Worm (Caenorhabditis elegans): ENCODE results near the gene dct-14.

Gene dct-14

ce11 chrV:20493271-20494231 is 6.8 kb downstream of the dct-14 start, which contains the start of gene B0250.5:
TSS of gene B0250.5 (plus strand) at chrV:20493924.
- TF ChIP-seq hlh-30 (tag; optimal IDR thresholded peaks at IDR 0.05; ENCODE audit: insufficient read depth) = peak; percentile 35
- TF ChIP-seq ceh-20 (GFP tag; IDR thresholded peaks at IDR 0.05) = no peak
- TF ChIP-seq unc-130 (GFP tag; optimal IDR thresholded peaks at IDR 0.05) = no peak
- TF ChIP-seq mep-1 (tag; optimal IDR thresholded peaks at IDR 0.05) = peak; percentile 17
- TF ChIP-seq ceh-28 (tag; optimal IDR thresholded peaks at IDR 0.05) = no peak
- 0 out of 2 replicates have a peak, but pooled peaks have one; percentile 65 for TF ChIP-seq F44E2.7 (GFP tag; IDR thresholded peaks at IDR 0.05)
- TF ChIP-seq snpc-1.2 (GFP tag; IDR thresholded peaks at IDR 0.05) = no peak
- no peak for TF ChIP-seq fos-1 (tag; optimal IDR thresholded peaks at IDR 0.05)
- no peak for TF ChIP-seq ceh-32 (tag; optimal IDR thresholded peaks at IDR 0.05; ENCODE audit: poor library complexity)
- TF ChIP-seq daf-16 (GFP tag; optimal IDR thresholded peaks at IDR 0.05) = no peak
- no peak for TF ChIP-seq daf-16 (tag; optimal IDR thresholded peaks at IDR 0.05)
- no peak for TF ChIP-seq nhr-111 (GFP tag; optimal IDR thresholded peaks at IDR 0.05)
- no peak for TF ChIP-seq egl-43 (GFP tag; IDR thresholded peaks at IDR 0.05)
- no peak for TF ChIP-seq hlh-11 (tag; optimal IDR thresholded peaks at IDR 0.05)
- no peak for TF ChIP-seq madf-9 (GFP tag; conservative IDR thresholded peaks at IDR 0.05)
- TF ChIP-seq nhr-10 (tag; optimal IDR thresholded peaks at IDR 0.05) = no peak
- TF ChIP-seq mdl-1 (tag; optimal IDR thresholded peaks at IDR 0.05) = peak in 1 of 2 experiments; percentile 36
- TF ChIP-seq lsy-2 (tag; optimal IDR thresholded peaks at IDR 0.05) = peak in 1 of 2 experiments; percentile 54
- TF ChIP-seq daf-8 (GFP tag; IDR thresholded peaks at IDR 0.05) = no peak
- TF ChIP-seq R02D3.7 (tag; optimal IDR thresholded peaks at IDR 0.05) = no peak
- TF ChIP-seq hif-1 (tag; optimal IDR thresholded peaks at IDR 0.05) = peak in 1 of 2 experiments; percentile 35
- peak; percentile 3 for TF ChIP-seq duxl-1 (tag; optimal IDR thresholded peaks at IDR 0.05; ENCODE audit: poor library complexity)
- no peak for TF ChIP-seq mxl-3 (GFP tag; optimal IDR thresholded peaks at IDR 0.05)
- TF ChIP-seq spr-3 (GFP tag; optimal IDR thresholded peaks at IDR 0.05) = no peak
- TF ChIP-seq dve-1 (tag; optimal IDR thresholded peaks at IDR 0.05; ENCODE audit: insufficient read depth) = peak; percentile 45
- no peak for TF ChIP-seq ZK546.5 (tag; optimal IDR thresholded peaks at IDR 0.05)
- TF ChIP-seq nhr-237 (tag; optimal IDR thresholded peaks at IDR 0.05) = no peak
- no peak for TF ChIP-seq zag-1 (tag; optimal IDR thresholded peaks at IDR 0.05)
- TF ChIP-seq zfp-3 (GFP tag; conservative IDR thresholded peaks at IDR 0.05) = no peak
- no peak for TF ChIP-seq ama-1 (optimal IDR thresholded peaks at IDR 0.05)
- no peak for TF ChIP-seq ZK337.2 (GFP tag; IDR thresholded peaks at IDR 0.05)
- TF ChIP-seq lin-15B (tag; optimal IDR thresholded peaks at IDR 0.05) = no peak
- no peak for TF ChIP-seq nhr-48 (tag; optimal IDR thresholded peaks at IDR 0.05)
- peak; percentile 65 for TF ChIP-seq dpl-1 (GFP tag; optimal IDR thresholded peaks at IDR 0.05)
- no peak for TF ChIP-seq spr-1 (tag; optimal IDR thresholded peaks at IDR 0.05)
- TF ChIP-seq php-3 (GFP tag; IDR thresholded peaks at IDR 0.05) = no peak
- TF ChIP-seq ces-1 (GFP tag; optimal IDR thresholded peaks at IDR 0.05) = no peak
- TF ChIP-seq nhr-6 (tag; optimal IDR thresholded peaks at IDR 0.05) = no peak
- TF ChIP-seq nhr-11 (tag; optimal IDR thresholded peaks at IDR 0.05) = no peak
- TF ChIP-seq unc-62 (GFP tag; optimal IDR thresholded peaks at IDR 0.05 in 1 of 2) = no peak
- no peak for TF ChIP-seq unc-62 (tag; optimal IDR thresholded peaks at IDR 0.05)
- TF ChIP-seq dmd-6 (GFP tag; IDR thresholded peaks at IDR 0.05) = peak; percentile 34; the same call in 1 of the 2 replicates
- no peak for TF ChIP-seq nhr-28 (tag; optimal IDR thresholded peaks at IDR 0.05)
- peak; percentile 21; the same call in 1 of the 2 replicates for TF ChIP-seq lin-38 (GFP tag; IDR thresholded peaks at IDR 0.05)
- TF ChIP-seq lin-13 (GFP tag; optimal IDR thresholded peaks at IDR 0.05) = no peak
- TF ChIP-seq vab-7 (GFP tag; IDR thresholded peaks at IDR 0.05) = no peak
- TF ChIP-seq cey-2 (tag; optimal IDR thresholded peaks at IDR 0.05; ENCODE audit: borderline replicate concordance, insufficient read depth) = no peak

All from whole organism, L4 larva.